Worm (Caenorhabditis elegans) whole organism, late embryonic: Measurements from ENCODE around the gene C33D9.6.

Source experiments
- C08G9.2 ChIP-seq: sonication (generic microtip); optimal IDR thresholded peaks from 2 replicates; lab custom pipeline; 2016; ENCODE audit warnings: mild to moderate bottlenecking, missing genetic modification characterization, moderate library complexity, missing compliant biosample characterization
- K02D7.2 ChIP-seq: sonication (generic microtip); optimal IDR thresholded peaks from 2 replicates; lab custom pipeline; 2017; ENCODE audit warnings: mild to moderate bottlenecking, missing genetic modification characterization, missing compliant biosample characterization
- T23F11.4 ChIP-seq: fragments of 200-800 bp; sonication (Bioruptor generic); optimal IDR thresholded peaks from 2 replicates; lab custom pipeline; 2018; ENCODE audit warnings: mild to moderate bottlenecking, missing genetic modification characterization, missing compliant biosample characterization
- ahr-1 ChIP-seq: sonication (generic microtip); optimal IDR thresholded peaks from 2 replicates; lab custom pipeline; 2016; ENCODE audit warnings: missing genetic modification characterization, missing compliant biosample characterization
- ceh-18 ChIP-seq: sonication (generic microtip); optimal IDR thresholded peaks from 2 replicates; lab custom pipeline; 2016; ENCODE audit warnings: missing genetic modification characterization, missing compliant biosample characterization
- ceh-19 ChIP-seq: fragments of 200-800 bp; sonication (Bioruptor generic); optimal IDR thresholded peaks from 2 replicates; lab custom pipeline; 2018; ENCODE audit warnings: mild to moderate bottlenecking, missing genetic modification characterization, missing compliant biosample characterization
- ceh-2 ChIP-seq: sonication (generic microtip); optimal IDR thresholded peaks from 2 replicates; lab custom pipeline; 2016; ENCODE audit warnings: missing genotype, missing genetic modification characterization, missing compliant biosample characterization
- ceh-22 ChIP-seq: sonication (generic microtip); optimal IDR thresholded peaks from 2 replicates; lab custom pipeline; 2017; ENCODE audit warnings: missing biosample characterization, missing genetic modification characterization
- ceh-45 ChIP-seq: fragments of 200-800 bp; sonication (Bioruptor generic); IDR thresholded peaks from 2 replicates; pipeline ENCODE4 v1.3.6; 2022; ENCODE audit warnings: missing genetic modification reagents, missing genetic modification characterization, missing compliant biosample characterization
- ceh-48 ChIP-seq: sonication (generic microtip); optimal IDR thresholded peaks from 2 replicates; lab custom pipeline; 2016; ENCODE audit warnings: missing genetic modification characterization, inconsistent platforms, missing compliant biosample characterization
- ceh-9 ChIP-seq: sonication (generic microtip); optimal IDR thresholded peaks from 2 replicates; lab custom pipeline; 2016; ENCODE audit warnings: mild to moderate bottlenecking, missing genetic modification characterization, inconsistent platforms, missing compliant biosample characterization
- che-1 ChIP-seq: sonication (generic microtip); optimal IDR thresholded peaks from 2 replicates; lab custom pipeline; 2016; ENCODE audit warnings: mild to moderate bottlenecking, missing genetic modification characterization, missing compliant biosample characterization
- elt-2 ChIP-seq: sonication (generic microtip); optimal IDR thresholded peaks from 2 replicates; lab custom pipeline; 2016; ENCODE audit warnings: missing genetic modification reagents, missing genetic modification characterization, missing compliant biosample characterization
- ets-4 ChIP-seq: sonication (generic microtip); optimal IDR thresholded peaks from 2 replicates; lab custom pipeline; 2016; ENCODE audit warnings: missing genetic modification characterization, missing compliant biosample characterization
- fkh-6 ChIP-seq: sonication (generic microtip); optimal IDR thresholded peaks from 2 replicates; lab custom pipeline; 2016; ENCODE audit warnings: missing genetic modification characterization, missing compliant biosample characterization
- hlh-15 ChIP-seq: sonication (generic microtip); optimal IDR thresholded peaks from 2 replicates; lab custom pipeline; 2016; ENCODE audit warnings: missing genetic modification characterization, missing compliant biosample characterization
- hlh-30 ChIP-seq: sonication (generic microtip); optimal IDR thresholded peaks from 2 replicates; lab custom pipeline; 2017; ENCODE audit warnings: antibody characterized with exemption, missing genetic modification characterization, missing compliant biosample characterization; ENCODE audit not compliant: insufficient read depth
- hlh-6 ChIP-seq: sonication (generic microtip); optimal IDR thresholded peaks from 2 replicates; lab custom pipeline; 2016; ENCODE audit warnings: missing genotype, missing genetic modification characterization, missing compliant biosample characterization
- lim-6 ChIP-seq: sonication (generic microtip); optimal IDR thresholded peaks from 2 replicates; lab custom pipeline; 2016; ENCODE audit warnings: missing genetic modification characterization, missing compliant biosample characterization
- mec-3 ChIP-seq: sonication (generic microtip); optimal IDR thresholded peaks from 2 replicates; lab custom pipeline; 2016; ENCODE audit warnings: borderline replicate concordance, missing genetic modification characterization, missing compliant biosample characterization
- nfya-1 ChIP-seq: sonication (generic microtip); optimal IDR thresholded peaks from 2 replicates; lab custom pipeline; 2017; ENCODE audit warnings: missing genetic modification characterization, mild to moderate bottlenecking, missing compliant biosample characterization, antibody characterized with exemption, moderate library complexity
- nhr-11 ChIP-seq: fragments of 150-350 bp; optimal IDR thresholded peaks from 2 replicates; lab custom pipeline; 2014; ENCODE audit warnings: missing biosample characterization, missing genetic modification characterization
- nhr-232 ChIP-seq: sonication (generic microtip); optimal IDR thresholded peaks from 2 replicates; lab custom pipeline; 2016; ENCODE audit warnings: missing genetic modification characterization, missing compliant biosample characterization
- pag-3 ChIP-seq: sonication (generic microtip); optimal IDR thresholded peaks from 2 replicates; lab custom pipeline; 2016; ENCODE audit warnings: missing compliant biosample characterization, missing genetic modification characterization, borderline replicate concordance
- pax-1 ChIP-seq: fragments of 150-350 bp; optimal IDR thresholded peaks from 2 replicates; lab custom pipeline; 2014; ENCODE audit warnings: missing biosample characterization, missing genetic modification characterization
- pha-2 ChIP-seq: sonication (generic microtip); optimal IDR thresholded peaks from 2 replicates; lab custom pipeline; 2017; ENCODE audit warnings: mild to moderate bottlenecking, missing genetic modification characterization, missing compliant biosample characterization
- pqm-1 ChIP-seq: sonication (generic microtip); optimal IDR thresholded peaks from 2 replicates; lab custom pipeline; 2016; ENCODE audit warnings: missing genetic modification characterization, missing compliant biosample characterization
- pros-1 ChIP-seq: fragments of 150-350 bp; optimal IDR thresholded peaks from 2 replicates; lab custom pipeline; 2014; ENCODE audit warnings: missing biosample characterization, missing genetic modification reagents, missing genetic modification characterization
- ref-2 ChIP-seq: sonication (generic microtip); optimal IDR thresholded peaks from 2 replicates; lab custom pipeline; 2016; ENCODE audit warnings: missing genetic modification characterization, missing compliant biosample characterization
- sdc-2 ChIP-seq: sonication (generic microtip); optimal IDR thresholded peaks from 2 replicates; lab custom pipeline; 2016; ENCODE audit warnings: missing genotype, missing genetic modification characterization, missing compliant biosample characterization
- sox-2 ChIP-seq: fragments of 200-800 bp; sonication (Bioruptor generic); IDR thresholded peaks from 2 replicates; pipeline ENCODE4 v1.3.6; 2022; ENCODE audit warnings: missing genetic modification reagents, missing genetic modification characterization, missing compliant biosample characterization
- sox-4 ChIP-seq: sonication (generic microtip); optimal IDR thresholded peaks from 2 replicates; lab custom pipeline; 2017; ENCODE audit warnings: mild to moderate bottlenecking, missing genetic modification characterization, inconsistent platforms, missing compliant biosample characterization
- syd-9 ChIP-seq: sonication (generic microtip); optimal IDR thresholded peaks from 2 replicates; lab custom pipeline; 2016; ENCODE audit warnings: mild to moderate bottlenecking, missing genetic modification characterization, moderate library complexity, missing compliant biosample characterization
- tbx-2 ChIP-seq: sonication (generic microtip); optimal IDR thresholded peaks from 2 replicates; lab custom pipeline; 2016; ENCODE audit warnings: missing genetic modification characterization, missing compliant biosample characterization
- zip-5 ChIP-seq: sonication (generic microtip); optimal IDR thresholded peaks from 2 replicates; lab custom pipeline; 2016; ENCODE audit warnings: missing genetic modification characterization, missing compliant biosample characterization

C33D9.6 gene

DNA sequence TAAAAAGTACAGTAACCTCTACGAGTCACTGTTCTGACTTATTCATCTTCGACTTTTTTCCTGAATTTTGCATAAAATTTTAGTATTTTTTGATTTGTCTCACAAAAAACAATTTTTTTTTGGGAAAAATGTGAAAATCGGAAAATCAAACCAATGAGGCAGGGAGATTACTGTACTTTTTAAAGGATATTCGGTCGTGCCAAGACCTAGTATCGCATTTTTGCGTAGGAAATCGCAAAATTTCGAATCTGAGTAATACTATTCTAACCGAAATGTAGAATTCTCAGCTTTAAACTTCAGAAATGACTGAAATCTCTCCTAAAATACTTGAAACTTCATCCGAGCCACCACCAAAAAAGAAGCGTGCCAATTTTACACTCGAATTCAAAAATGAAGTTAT is 40.2 kb downstream of the C33D9.6 start, which contains the start of gene F21D5.4:
TSS of gene F21D5.4 (plus strand) at position 301 of the 400 bp plus-strand sequence.
- TF ChIP-seq ceh-19 (GFP tag; lab: Kevin White, UChicago) (no peak), nhr-11 (tag; lab: Kevin White, UChicago) (no peak), fkh-6 (no peak), pqm-1 (no peak), che-1 (tag; lab: Kevin White, UChicago) (no peak), tbx-2 (tag; lab: Kevin White, UChicago) (no peak), C08G9.2 (tag; lab: Kevin White, UChicago) (no peak), sox-2 (GFP tag; lab: Robert Waterston, UW) (no peak), mec-3 (tag; lab: Kevin White, UChicago) (no peak), lim-6 (tag; lab: Kevin White, UChicago) (no peak), pha-2 (no peak)

DNA sequence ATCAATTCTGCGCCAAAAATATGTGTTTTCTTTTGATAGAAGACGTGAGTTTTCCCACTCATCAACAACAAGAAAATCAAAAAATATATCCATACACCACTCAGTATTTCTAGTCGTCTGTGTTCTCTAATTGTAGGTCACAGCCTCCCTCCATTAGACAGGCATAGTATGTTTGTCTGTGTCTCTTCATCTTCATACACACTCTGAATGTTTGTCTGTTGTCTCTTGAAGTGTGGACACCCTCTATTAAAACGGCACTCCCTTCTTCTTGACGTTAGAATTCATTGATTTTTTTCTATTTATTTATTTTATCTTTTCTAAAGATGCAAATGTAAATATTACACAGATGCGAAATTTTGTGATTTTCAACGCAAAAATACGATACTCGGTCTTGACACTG is 40.6 kb downstream of the C33D9.6 start:
- peak; percentile 66 for TF ChIP-seq nfya-1
- TF ChIP-seq ceh-48: peak; percentile 31
- no peak for TF ChIP-seq syd-9 (tag; lab: Kevin White, UChicago)

DNA sequence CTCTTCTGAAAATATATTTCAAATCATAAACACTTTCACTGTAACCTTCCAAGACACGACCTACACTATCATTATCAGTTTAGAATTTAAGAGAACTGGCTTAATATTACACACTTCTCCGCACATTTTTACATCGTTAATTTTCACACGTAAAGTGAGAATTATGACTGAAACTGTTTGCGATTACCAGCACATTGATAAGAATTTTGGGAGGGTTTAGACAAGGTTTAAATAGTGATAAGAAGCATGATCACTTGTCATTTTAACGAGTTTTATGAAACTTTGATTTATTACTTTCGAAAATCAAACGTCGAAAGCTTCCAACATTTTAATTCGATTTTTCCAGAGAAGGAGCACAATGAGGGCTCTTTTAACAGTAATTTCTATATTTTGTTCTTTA is 47.5 kb downstream of the C33D9.6 start, which contains the start of gene F21D5.3:
TSS of gene F21D5.3 (plus strand) at position 347 of the 400 bp plus-strand sequence.
- TF ChIP-seq sdc-2 (tag; lab: Kevin White, UChicago) (no peak), elt-2 (tag; lab: Kevin White, UChicago) (peak; percentile 55)

DNA sequence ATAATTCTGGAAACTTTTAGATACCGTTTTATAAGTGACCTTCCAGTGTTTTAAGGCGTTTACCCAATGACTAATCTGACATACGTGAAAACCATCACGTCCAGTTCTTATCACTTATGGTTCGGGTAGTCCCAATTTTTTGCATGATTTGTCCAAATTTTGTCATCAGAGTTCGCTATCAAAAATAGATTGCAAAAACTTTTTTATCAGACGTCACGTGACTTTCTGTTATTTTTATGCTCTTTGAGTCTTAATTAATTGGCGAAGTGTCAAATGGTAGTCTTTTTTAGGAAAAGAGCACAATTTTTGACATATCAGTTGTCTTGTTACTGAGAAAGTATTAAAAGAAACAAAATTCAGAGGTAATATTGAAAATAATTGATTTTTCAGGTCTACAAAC is 48.3 kb downstream of the C33D9.6 start:
- TF ChIP-seq ref-2: no peak
- TF ChIP-seq hlh-30: peak; percentile 56
- TF ChIP-seq, all 69 proteins: peak for 1

DNA sequence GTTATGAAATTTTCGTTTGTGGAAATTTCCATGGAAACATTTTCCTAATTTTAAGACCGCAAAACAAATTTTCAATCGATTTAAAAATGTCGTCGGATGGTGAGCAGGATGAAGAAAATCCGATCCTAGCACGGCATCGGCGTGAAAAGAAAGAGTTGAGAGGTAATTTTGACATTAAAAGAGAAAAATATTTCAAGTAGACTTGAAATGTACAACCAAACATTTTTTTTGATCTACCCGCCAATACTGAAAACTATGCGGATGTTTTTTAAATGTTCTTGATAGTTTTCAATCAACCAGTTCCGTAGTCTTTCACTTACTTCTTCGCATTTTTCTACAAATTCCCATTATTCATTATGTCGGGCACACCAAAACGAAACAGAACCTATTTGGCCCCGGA is 49.8 kb downstream of the C33D9.6 start, which contains the start of gene otub-3:
TSS of gene otub-3 (plus strand) at position 56 of the 400 bp plus-strand sequence.
- TF ChIP-seq syd-9 (tag; lab: Kevin White, UChicago) (no peak), K02D7.2 (tag; lab: Kevin White, UChicago) (no peak), ceh-18 (no peak), ahr-1 (tag; lab: Kevin White, UChicago) (no peak), ceh-9 (tag; lab: Kevin White, UChicago) (no peak), pag-3 (tag; lab: Kevin White, UChicago) (no peak), T23F11.4 (GFP tag; lab: Kevin White, UChicago) (no peak), hlh-15 (tag; lab: Kevin White, UChicago) (no peak)

DNA sequence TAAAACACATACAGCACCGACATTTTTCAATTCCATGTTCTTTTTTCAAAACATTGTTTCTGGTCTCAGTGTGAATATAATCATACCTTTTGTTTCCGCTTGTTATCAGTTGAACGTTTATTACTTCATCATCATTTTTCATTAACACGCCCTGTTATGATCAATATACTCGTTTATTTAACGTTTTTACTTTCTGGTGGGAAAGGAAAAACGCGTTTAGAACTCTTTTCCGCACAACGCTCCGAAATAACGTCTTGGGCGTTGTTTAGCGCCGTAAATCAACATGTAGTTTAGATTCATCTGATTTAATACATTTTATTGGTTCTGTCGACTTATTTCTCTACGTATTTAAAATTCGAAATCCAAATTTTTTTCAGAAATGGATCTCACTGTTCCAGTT is 52.6 kb downstream of the C33D9.6 start, which contains the start of gene pgm-3:
TSS of gene pgm-3 (plus strand) at position 378 of the 400 bp plus-strand sequence.
- TF ChIP-seq hlh-6 (tag; lab: Kevin White, UChicago): no peak
- no peak for TF ChIP-seq ceh-19 (GFP tag; lab: Kevin White, UChicago)
- no peak for TF ChIP-seq K02D7.2 (tag; lab: Kevin White, UChicago)
- no peak for TF ChIP-seq pax-1
- TF ChIP-seq, all 69 proteins: peak for 0

DNA sequence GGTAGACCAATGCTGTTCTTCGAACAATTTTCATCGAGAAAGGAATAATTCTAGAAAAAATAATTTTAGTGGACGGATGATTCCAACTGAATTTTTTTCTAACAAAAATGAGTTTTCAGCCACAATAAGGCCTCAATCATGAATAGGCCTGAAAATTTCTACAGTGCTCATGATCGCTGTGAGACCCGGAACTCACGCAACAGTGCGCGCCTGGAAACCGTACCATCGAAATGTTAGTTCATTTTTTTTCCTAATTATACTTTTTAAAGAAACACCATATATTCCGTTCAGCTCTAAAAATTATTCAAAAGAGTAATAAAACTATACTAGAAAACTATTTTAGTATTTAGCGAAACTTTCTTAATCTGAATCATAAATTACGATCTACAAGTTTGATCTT is 53.0 kb downstream of the C33D9.6 start:
- TF ChIP-seq ceh-45 (GFP tag; lab: Robert Waterston, UW) (no peak), pqm-1 (no peak), sox-4 (tag; lab: Kevin White, UChicago) (no peak), zip-5 (tag; lab: Kevin White, UChicago) (no peak), ets-4 (tag; lab: Kevin White, UChicago) (no peak), ceh-2 (tag; lab: Kevin White, UChicago) (no peak), ref-2 (no peak), elt-2 (tag; lab: Kevin White, UChicago) (no peak), pros-1 (no peak), nhr-232 (tag; lab: Kevin White, UChicago) (no peak), pag-3 (tag; lab: Kevin White, UChicago) (no peak), ceh-22 (tag; lab: Kevin White, UChicago) (no peak)
